Worm (Caenorhabditis elegans) whole organism, L4 larva: Measurements from ENCODE around the gene C30G12.6.
A peak's percentile ranks its signal among the peaks of the same experiment; 100 is the strongest.

Experiments
- R02D3.7 ChIP-seq: fragments of 150-350 bp; sonication (generic microtip); optimal IDR thresholded peaks from 3 replicates; lab custom pipeline; 2014; ENCODE audit warnings: missing biosample characterization, missing genetic modification characterization
- T20F7.1 ChIP-seq: fragments of 200-800 bp; sonication (Bioruptor generic); optimal IDR thresholded peaks from 2 replicates; lab custom pipeline; 2018; ENCODE audit warnings: mild to moderate bottlenecking, missing genetic modification characterization, missing compliant biosample characterization
- T26A8.4 ChIP-seq: fragments of 200-800 bp; sonication (Bioruptor generic); IDR thresholded peaks from 2 replicates; pipeline ENCODE4 v1.3.6; 2022; ENCODE audit warnings: missing genetic modification characterization, missing compliant biosample characterization
- Y105C5A.15 ChIP-seq: fragments of 200-800 bp; sonication (Bioruptor generic); IDR thresholded peaks from 2 replicates; pipeline ENCODE4 v1.3.6; 2022; ENCODE audit warnings: missing genetic modification characterization, missing compliant biosample characterization
- ZK337.2 ChIP-seq: fragments of 200-800 bp; sonication (Bioruptor generic); IDR thresholded peaks from 2 replicates; pipeline ENCODE4 v1.3.6; 2022; ENCODE audit warnings: missing genetic modification reagents, missing genetic modification characterization, missing compliant biosample characterization
- aha-1 ChIP-seq: fragments of 150-350 bp; peaks from one replicate; lab custom pipeline; 2014; ENCODE audit warnings: missing biosample characterization, missing genetic modification characterization
- ceh-20 ChIP-seq: fragments of 200-800 bp; sonication (Bioruptor generic); IDR thresholded peaks from 2 replicates; pipeline ENCODE4 v1.3.6; 2022; ENCODE audit warnings: missing genetic modification reagents, missing genetic modification characterization, missing compliant biosample characterization
- ceh-62 ChIP-seq: sonication (generic microtip); optimal IDR thresholded peaks from 2 replicates; lab custom pipeline; 2017; ENCODE audit warnings: missing biosample characterization, missing genetic modification characterization
- cey-2 ChIP-seq: sonication (generic microtip); optimal IDR thresholded peaks from 3 replicates; lab custom pipeline; 2017; ENCODE audit warnings: missing genetic modification characterization, mild to moderate bottlenecking, missing compliant biosample characterization, antibody characterized with exemption, borderline replicate concordance; ENCODE audit not compliant: insufficient read depth
- ctbp-1 ChIP-seq: fragments of 200-800 bp; sonication (Bioruptor generic); IDR thresholded peaks from 2 replicates; pipeline ENCODE4 v1.3.6; 2022; ENCODE audit warnings: missing genetic modification reagents, missing genetic modification characterization, missing compliant biosample characterization
- daf-12 ChIP-seq: fragments of 150-350 bp; optimal IDR thresholded peaks from 2 replicates; lab custom pipeline; 2014; ENCODE audit warnings: missing biosample characterization, missing genetic modification reagents, missing genetic modification characterization
- daf-16 ChIP-seq, 3 experiments: sonication (generic microtip); optimal IDR thresholded peaks; 2 replicates each; lab custom pipeline; 2016 to 2017; ENCODE audit warnings: missing genetic modification characterization in 3 of 3, missing genetic modification reagents in 3 of 3, mild to moderate bottlenecking in 2 of 3, missing compliant biosample characterization in 2 of 3, missing biosample characterization in 1 of 3, moderate library complexity in 1 of 3
- dmd-6 ChIP-seq: fragments of 200-800 bp; sonication (Bioruptor generic); IDR thresholded peaks from 2 replicates; pipeline ENCODE4 v1.3.6; 2022; ENCODE audit warnings: missing genetic modification reagents, missing genetic modification characterization, missing compliant biosample characterization
- hlh-11 ChIP-seq: fragments of 200-800 bp; sonication (Bioruptor generic); optimal IDR thresholded peaks from 2 replicates; lab custom pipeline; 2018; ENCODE audit warnings: mild to moderate bottlenecking, missing genetic modification characterization, missing compliant biosample characterization
- hlh-30 ChIP-seq: sonication (generic microtip); optimal IDR thresholded peaks from 2 replicates; lab custom pipeline; 2017; ENCODE audit warnings: antibody characterized with exemption, mild to moderate bottlenecking, missing genetic modification characterization, missing compliant biosample characterization; ENCODE audit not compliant: insufficient read depth
- lin-1 ChIP-seq: fragments of 200-800 bp; sonication (Bioruptor generic); IDR thresholded peaks from 2 replicates; pipeline ENCODE4 v1.3.6; 2022; ENCODE audit warnings: missing genetic modification reagents, missing genetic modification characterization, missing compliant biosample characterization
- lin-15B ChIP-seq: fragments of 150-350 bp; sonication (generic microtip); optimal IDR thresholded peaks from 3 replicates; lab custom pipeline; 2014; ENCODE audit warnings: missing biosample characterization, missing genetic modification characterization
- lin-29 ChIP-seq: fragments of 200-800 bp; sonication (Bioruptor generic); IDR thresholded peaks from 2 replicates; pipeline ENCODE4 v1.3.6; 2022; ENCODE audit warnings: missing genetic modification reagents, missing genetic modification characterization, missing compliant biosample characterization
- lsy-2 ChIP-seq, 2 experiments: fragments of 150-350 bp in 1 of 2; sonication (generic microtip) in 1 of 2; optimal IDR thresholded peaks; 2 replicates each; lab custom pipeline; 2014 to 2017; ENCODE audit warnings: missing biosample characterization in 2 of 2, missing genetic modification characterization in 2 of 2
- madf-5 ChIP-seq, 2 experiments: fragments of 200-800 bp; sonication (Bioruptor generic); IDR thresholded peaks; 2 replicates each; pipeline ENCODE4 v1.3.6; 2022; ENCODE audit warnings: missing compliant biosample characterization in 2 of 2, missing genetic modification characterization in 2 of 2
- madf-9 ChIP-seq: fragments of 200-800 bp; sonication (Bioruptor generic); conservative IDR thresholded peaks from 2 replicates; pipeline ENCODE4 v1.3.6; 2022; ENCODE audit warnings: missing genetic modification reagents, missing genetic modification characterization, missing compliant biosample characterization
- mdl-1 ChIP-seq, 2 experiments: fragments of 150-350 bp in 1 of 2; sonication (generic microtip) in 1 of 2; optimal IDR thresholded peaks; 2 replicates each; lab custom pipeline; 2014 to 2017; ENCODE audit warnings: missing biosample characterization in 2 of 2, missing genetic modification characterization in 2 of 2
- mes-2 ChIP-seq: sonication (generic microtip); optimal IDR thresholded peaks from 2 replicates; lab custom pipeline; 2016; ENCODE audit warnings: missing genotype, mild to moderate bottlenecking, missing genetic modification characterization, missing compliant biosample characterization; ENCODE audit not compliant: poor library complexity, severe bottlenecking
- mxl-2 ChIP-seq: fragments of 200-800 bp; sonication (Bioruptor generic); conservative IDR thresholded peaks from 2 replicates; pipeline ENCODE4 v1.3.6; 2022; ENCODE audit warnings: missing genetic modification reagents, missing genetic modification characterization, missing compliant biosample characterization
- mxl-3 ChIP-seq: fragments of 200-800 bp; sonication (Bioruptor generic); optimal IDR thresholded peaks from 2 replicates; lab custom pipeline; 2018; ENCODE audit warnings: mild to moderate bottlenecking, missing genetic modification characterization, missing compliant biosample characterization
- nhr-10 ChIP-seq: fragments of 150-350 bp; optimal IDR thresholded peaks from 2 replicates; lab custom pipeline; 2014; ENCODE audit warnings: missing biosample characterization, missing genetic modification characterization
- nhr-28 ChIP-seq: fragments of 150-350 bp; optimal IDR thresholded peaks from 2 replicates; lab custom pipeline; 2014; ENCODE audit warnings: missing biosample characterization, missing genetic modification characterization
- pha-4 ChIP-seq, 2 experiments: fragments of 150-350 bp in 1 of 2; fragments of 200-800 bp in 1 of 2; sonication (Bioruptor generic) in 1 of 2; IDR thresholded peaks in 1 of 2; optimal IDR thresholded peaks in 1 of 2; 2 replicates each; pipeline versions ENCODE4 v1.3.6 to Lab custom; 2014 to 2022; ENCODE audit warnings: missing genetic modification characterization in 2 of 2, missing genetic modification reagents in 2 of 2, missing biosample characterization in 1 of 2, missing compliant biosample characterization in 1 of 2
- pqm-1 ChIP-seq: sonication (generic microtip); optimal IDR thresholded peaks from 2 replicates; lab custom pipeline; 2017; ENCODE audit warnings: missing biosample characterization, missing genetic modification characterization
- saeg-2 ChIP-seq: fragments of 200-800 bp; sonication (Bioruptor generic); IDR thresholded peaks from 2 replicates; pipeline ENCODE4 v1.3.6; 2022; ENCODE audit warnings: missing genetic modification reagents, missing genetic modification characterization, missing compliant biosample characterization
- sdz-12 ChIP-seq: fragments of 200-800 bp; sonication (Bioruptor generic); optimal IDR thresholded peaks from 2 replicates; lab custom pipeline; 2018; ENCODE audit warnings: mild to moderate bottlenecking, missing genetic modification characterization, missing compliant biosample characterization
- set-16 ChIP-seq: fragments of 200-800 bp; sonication (Bioruptor generic); IDR thresholded peaks from 2 replicates; pipeline ENCODE4 v1.3.6; 2022; ENCODE audit warnings: missing genetic modification reagents, missing genetic modification characterization, missing compliant biosample characterization
- skn-1 ChIP-seq: fragments of 150-350 bp; optimal IDR thresholded peaks from 2 replicates; lab custom pipeline; 2014; ENCODE audit warnings: missing biosample characterization, missing genetic modification characterization
- unc-62 ChIP-seq, 3 experiments: fragments of 150-350 bp in 1 of 3; sonication (generic microtip); optimal IDR thresholded peaks in 2 of 3; peaks in 1 of 3; 1 replicate in 1 of 3; 2 replicates in 2 of 3; lab custom pipeline; 2014 to 2017; ENCODE audit warnings: missing biosample characterization in 3 of 3, missing genetic modification characterization in 3 of 3, missing genetic modification reagents in 3 of 3, missing genotype in 1 of 3
- zfp-2 ChIP-seq: sonication (generic microtip); optimal IDR thresholded peaks from 2 replicates; lab custom pipeline; 2016; ENCODE audit warnings: mild to moderate bottlenecking, missing genetic modification characterization, missing compliant biosample characterization
- ztf-11 ChIP-seq: fragments of 150-350 bp; optimal IDR thresholded peaks from 2 replicates; lab custom pipeline; 2014; ENCODE audit warnings: missing biosample characterization, missing genetic modification characterization
- ztf-7 ChIP-seq: fragments of 150-350 bp; optimal IDR thresholded peaks from 2 replicates; lab custom pipeline; 2014; ENCODE audit warnings: missing biosample characterization, missing genetic modification characterization

The C30G12.6 gene

DNA sequence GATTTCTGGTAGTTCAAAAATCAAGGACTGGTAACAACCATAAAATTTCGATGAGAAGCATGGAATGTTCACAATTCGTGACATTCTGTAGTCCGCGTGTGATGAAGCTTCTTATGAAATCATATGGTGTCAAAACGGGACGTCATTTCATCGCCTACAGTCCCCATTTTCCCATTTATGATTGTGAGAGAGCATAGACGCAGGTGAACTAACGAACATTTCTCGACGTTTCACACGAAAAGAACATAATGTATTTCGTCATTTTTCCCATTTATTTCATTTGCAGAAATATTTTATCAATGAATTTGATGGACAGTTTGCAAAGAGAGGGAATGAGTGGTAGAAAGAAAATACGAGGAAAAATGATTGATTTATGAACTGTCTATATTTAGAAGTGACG lies 8.7 kb downstream of the C30G12.6 start (continued):
- TF ChIP-seq madf-5 (GFP tag; IDR thresholded peaks at IDR 0.05; lab: Robert Waterston, UW) (no peak), T20F7.1 (GFP tag; lab: Kevin White, UChicago) (no peak), dmd-6 (GFP tag; lab: Robert Waterston, UW) (peak; percentile 90), pqm-1 (tag; lab: Kevin White, UChicago) (peak; percentile 20), lin-1 (no peak), nhr-10 (tag; lab: Kevin White, UChicago) (no peak), ztf-11 (tag; lab: Kevin White, UChicago) (no peak), cey-2 (tag; lab: Kevin White, UChicago) (peak; percentile 10), nhr-28 (tag; lab: Kevin White, UChicago) (peak; percentile 78)

DNA sequence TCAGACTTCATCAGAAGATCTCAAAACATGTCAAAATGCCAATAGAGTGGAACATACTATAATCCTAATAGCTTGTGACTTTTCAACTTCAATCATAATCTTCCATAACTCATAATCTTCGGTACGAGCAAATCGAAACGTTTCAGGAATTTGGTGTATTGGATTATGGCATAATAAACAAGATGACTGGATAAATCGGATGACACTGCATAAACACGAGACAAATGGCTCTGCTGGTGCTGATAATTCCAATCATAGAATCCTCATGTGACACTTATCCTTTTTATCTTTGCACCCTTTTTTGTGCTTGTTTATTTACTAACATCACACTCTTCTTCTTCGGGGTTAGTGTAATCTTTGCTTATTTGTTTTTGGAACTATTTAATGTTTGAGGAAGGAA lies 12.8 kb downstream of the C30G12.6 start:
- TF ChIP-seq mes-2 (tag; lab: Kevin White, UChicago) (no peak), ceh-62 (tag; lab: Kevin White, UChicago) (no peak), T26A8.4 (GFP tag; lab: Robert Waterston, UW) (no peak), cey-2 (tag; lab: Kevin White, UChicago) (no peak), aha-1 (tag; lab: Kevin White, UChicago) (peak; percentile 84), pha-4 (GFP tag; IDR thresholded peaks at IDR 0.05; lab: Robert Waterston, UW) (no peak), pha-4 (tag; optimal IDR thresholded peaks at IDR 0.05; lab: Kevin White, UChicago) (no peak), ztf-7 (tag; lab: Kevin White, UChicago) (no peak), sdz-12 (GFP tag; lab: Kevin White, UChicago) (no peak)

DNA sequence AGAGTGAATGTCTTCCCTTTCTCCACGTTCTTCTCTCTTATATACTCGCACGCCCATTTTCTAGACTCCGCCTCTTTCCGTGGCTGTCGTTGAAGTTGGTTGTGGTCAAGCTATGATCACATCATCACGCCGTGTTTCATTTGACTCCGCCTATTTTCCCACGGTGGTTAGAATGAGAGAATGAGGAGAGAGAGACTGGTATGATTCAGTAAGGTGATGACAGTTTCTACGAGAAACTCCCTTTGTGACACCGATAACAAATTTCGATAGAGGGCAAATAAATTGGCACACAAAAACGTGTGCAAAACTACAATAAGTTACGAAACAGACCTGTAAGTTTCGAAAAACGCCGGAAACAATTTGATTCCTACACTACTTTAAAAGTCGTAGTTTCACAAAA lies 15.2 kb downstream of the C30G12.6 start:
- TF ChIP-seq lsy-2 (tag; optimal IDR thresholded peaks at IDR 0.05; lab: Kevin White, UChicago) (no peak), ZK337.2 (GFP tag; lab: Robert Waterston, UW) (no peak), dmd-6 (GFP tag; lab: Robert Waterston, UW) (peak; percentile 65), nhr-28 (tag; lab: Kevin White, UChicago) (peak; percentile 82), saeg-2 (GFP tag; lab: Robert Waterston, UW) (no peak), R02D3.7 (tag; lab: Kevin White, UChicago) (no peak), zfp-2 (tag; lab: Kevin White, UChicago) (no peak), Y105C5A.15 (GFP tag; lab: Robert Waterston, UW) (no peak), ceh-20 (GFP tag; lab: Robert Waterston, UW) (no peak), lin-15B (tag; lab: Kevin White, UChicago) (no peak), mxl-3 (GFP tag; lab: Kevin White, UChicago) (peak; percentile 29), pqm-1 (tag; lab: Kevin White, UChicago) (peak; percentile 21), mxl-2 (GFP tag; lab: Robert Waterston, UW) (no peak), daf-12 (no peak), mdl-1 (tag; optimal IDR thresholded peaks at IDR 0.05; lab: Kevin White, UChicago) (peak in 1 of 2 experiments; percentile 38), unc-62 (GFP tag; optimal IDR thresholded peaks at IDR 0.05 in 1 of 2; lab: Kevin White, UChicago) (peak in 1 of 2 experiments; percentile 59), unc-62 (tag; optimal IDR thresholded peaks at IDR 0.05; lab: Kevin White, UChicago) (no peak), daf-16 (GFP tag; optimal IDR thresholded peaks at IDR 0.05; lab: Kevin White, UChicago) (no peak), daf-16 (tag; optimal IDR thresholded peaks at IDR 0.05; lab: Kevin White, UChicago) (peak; percentile 3), lin-29 (GFP tag; lab: Robert Waterston, UW) (no peak), set-16 (GFP tag; lab: Robert Waterston, UW) (no peak), hlh-11 (tag; lab: Kevin White, UChicago) (peak; percentile 36), cey-2 (tag; lab: Kevin White, UChicago) (no peak), ctbp-1 (GFP tag; lab: Robert Waterston, UW) (no peak), skn-1 (tag; lab: Kevin White, UChicago) (no peak), hlh-30 (tag; lab: Kevin White, UChicago) (peak; percentile 46), madf-9 (no peak)
- TF ChIP-seq, all 104 proteins: peak for 9
